Worm (Caenorhabditis elegans) whole organism, late embryonic: ENCODE data around the gene C23H3.9.

Experiments
- K09A11.1 ChIP-seq: sonication (generic microtip); optimal IDR thresholded peaks from 2 replicates; lab custom pipeline; 2017; ENCODE audit warnings: antibody characterized with exemption, mild to moderate bottlenecking, missing genetic modification characterization, missing compliant biosample characterization; ENCODE audit not compliant: insufficient read depth
- ceh-19 ChIP-seq: fragments of 200-800 bp; sonication (Bioruptor generic); optimal IDR thresholded peaks from 2 replicates; lab custom pipeline; 2018; ENCODE audit warnings: mild to moderate bottlenecking, missing genetic modification characterization, missing compliant biosample characterization
- ceh-30 ChIP-seq: fragments of 150-350 bp; optimal IDR thresholded peaks from 2 replicates; lab custom pipeline; 2014; ENCODE audit warnings: missing biosample characterization, missing genetic modification characterization
- elt-2 ChIP-seq: sonication (generic microtip); optimal IDR thresholded peaks from 2 replicates; lab custom pipeline; 2016; ENCODE audit warnings: missing genetic modification reagents, missing genetic modification characterization, missing compliant biosample characterization
- elt-4 ChIP-seq: sonication (generic microtip); optimal IDR thresholded peaks from 2 replicates; lab custom pipeline; 2016; ENCODE audit warnings: missing genetic modification characterization, missing compliant biosample characterization
- eyg-1 ChIP-seq: sonication (generic microtip); optimal IDR thresholded peaks from 2 replicates; lab custom pipeline; 2016; ENCODE audit warnings: missing genotype, missing genetic modification characterization, missing compliant biosample characterization
- fkh-6 ChIP-seq: sonication (generic microtip); optimal IDR thresholded peaks from 2 replicates; lab custom pipeline; 2016; ENCODE audit warnings: missing genetic modification characterization, missing compliant biosample characterization
- hlh-6 ChIP-seq: sonication (generic microtip); optimal IDR thresholded peaks from 2 replicates; lab custom pipeline; 2016; ENCODE audit warnings: missing genotype, missing genetic modification characterization, missing compliant biosample characterization
- madf-2 ChIP-seq: sonication (generic microtip); optimal IDR thresholded peaks from 2 replicates; lab custom pipeline; 2017; ENCODE audit warnings: missing genetic modification characterization, missing compliant biosample characterization
- nfya-1 ChIP-seq: sonication (generic microtip); optimal IDR thresholded peaks from 2 replicates; lab custom pipeline; 2017; ENCODE audit warnings: missing genetic modification characterization, mild to moderate bottlenecking, missing compliant biosample characterization, antibody characterized with exemption, moderate library complexity
- pax-1 ChIP-seq: fragments of 150-350 bp; optimal IDR thresholded peaks from 2 replicates; lab custom pipeline; 2014; ENCODE audit warnings: missing biosample characterization, missing genetic modification characterization
- pha-4 ChIP-seq: fragments of 150-350 bp; optimal IDR thresholded peaks from 2 replicates; lab custom pipeline; 2018; ENCODE audit warnings: missing biosample characterization, missing genetic modification reagents, missing genetic modification characterization
- unc-3 ChIP-seq, 2 experiments: fragments of 200-800 bp in 1 of 2; sonication (Bioruptor generic) in 1 of 2; sonication (generic microtip) in 1 of 2; conservative IDR thresholded peaks in 1 of 2; optimal IDR thresholded peaks in 1 of 2; 2 replicates each; pipeline versions ENCODE4 v1.3.6 to Lab custom; 2016 to 2022; ENCODE audit warnings: missing compliant biosample characterization in 2 of 2, missing genetic modification characterization in 2 of 2, missing genetic modification reagents in 1 of 2

- TF ChIP-seq madf-2 = no peak
- TF ChIP-seq elt-2 (tag; lab: Kevin White, UChicago) = no peak
- TF ChIP-seq ceh-19 (GFP tag; lab: Kevin White, UChicago) = no peak
- TF ChIP-seq fkh-6 (tag; lab: Kevin White, UChicago) = no peak
- no peak for TF ChIP-seq hlh-6 (tag; lab: Kevin White, UChicago)
- TF ChIP-seq ceh-30 (tag; lab: Kevin White, UChicago) = no peak
- TF ChIP-seq nfya-1 = no peak
- no peak for TF ChIP-seq pha-4 (tag; lab: Kevin White, UChicago)
- TF ChIP-seq eyg-1 (tag; lab: Kevin White, UChicago) = no peak
- no peak for TF ChIP-seq pax-1 (tag; lab: Kevin White, UChicago)
- TF ChIP-seq elt-4 (tag; lab: Kevin White, UChicago) = no peak
- no peak for TF ChIP-seq unc-3 (GFP tag; conservative IDR thresholded peaks at IDR 0.05; lab: Robert Waterston, UW)
- TF ChIP-seq unc-3 (tag; optimal IDR thresholded peaks at IDR 0.05; lab: Kevin White, UChicago) = no peak
- no peak for TF ChIP-seq K09A11.1
Measured at ce11 chrII:23739-24138, 55.3 kb downstream of the C23H3.9 start.
